Worm (Caenorhabditis elegans): ENCODE data around the gene lis-1.

- no peak for TF ChIP-seq zim-3 (tag; optimal IDR thresholded peaks at IDR 0.05)
- TF ChIP-seq akir-1 (GFP tag; optimal IDR thresholded peaks at IDR 0.05) = no peak
- no peak for TF ChIP-seq egl-18 (GFP tag; IDR thresholded peaks at IDR 0.05)
- TF ChIP-seq dpl-1 (GFP tag; optimal IDR thresholded peaks at IDR 0.05) = no peak
Observed at ce11 chrIII:13380881-13381280, 4.4 kb upstream of the lis-1 start.
